Worm (Caenorhabditis elegans): ENCODE results near the gene T19C4.1.
A peak's percentile ranks its signal among the peaks of the same experiment; 100 is the strongest.

- TF ChIP-seq unc-62 (GFP tag; optimal IDR thresholded peaks at IDR 0.05) (no peak), lin-15B (tag; optimal IDR thresholded peaks at IDR 0.05) (no peak), tbx-2 (tag; optimal IDR thresholded peaks at IDR 0.05) (peak; percentile 23), fos-1 (tag; optimal IDR thresholded peaks at IDR 0.05) (no peak), zip-4 (GFP tag; optimal IDR thresholded peaks at IDR 0.05) (no peak), aly-2 (tag; optimal IDR thresholded peaks at IDR 0.05) (no peak), efl-1 (optimal IDR thresholded peaks at IDR 0.05) (no peak), efl-1 (GFP tag; optimal IDR thresholded peaks at IDR 0.05 in 1 of 2) (no peak), unc-86 (tag; optimal IDR thresholded peaks at IDR 0.05) (no peak), fkh-10 (GFP tag; optimal IDR thresholded peaks at IDR 0.05) (no peak), egl-27 (tag; optimal IDR thresholded peaks at IDR 0.05) (no peak), swsn-7 (tag; optimal IDR thresholded peaks at IDR 0.05) (no peak), ztf-4 (tag; optimal IDR thresholded peaks at IDR 0.05) (no peak)
Measured at ce11 chrV:11196631-11197258, 47.2 kb downstream of the T19C4.1 start.

Measured in whole organism, L1 larva.